Fruit fly (Drosophila melanogaster) whole organism, embryonic: ENCODE results near the gene CG12661.

Source experiments
- CG11695 ChIP-seq: fragments of 200-800 bp; sonication (Bioruptor generic); IDR thresholded peaks from 3 replicates; pipeline ENCODE4 v1.3.6; 2022; ENCODE audit warnings: missing biosample characterization, missing genetic modification characterization
- CG12155 ChIP-seq: fragments of 200-800 bp; sonication (Bioruptor generic); optimal IDR thresholded peaks from 3 replicates; lab custom pipeline; 2016; ENCODE audit warnings: missing biosample characterization, missing genetic modification characterization
- CG13287 ChIP-seq: fragments of 200-800 bp; sonication (Bioruptor generic); IDR thresholded peaks from 2 replicates; pipeline ENCODE4 v1.3.6; 2022; ENCODE audit warnings: missing biosample characterization, missing genetic modification characterization; ENCODE audit not compliant: partially characterized antibody
- CG13296 ChIP-seq: fragments of 200-800 bp; sonication (Bioruptor generic); optimal IDR thresholded peaks from 3 replicates; lab custom pipeline; 2018; ENCODE audit warnings: missing biosample characterization, mild to moderate bottlenecking, missing genetic modification characterization
- CG15479 ChIP-seq: fragments of 200-800 bp; sonication (Bioruptor generic); optimal IDR thresholded peaks from 3 replicates; lab custom pipeline; 2019; ENCODE audit warnings: missing biosample characterization, mild to moderate bottlenecking, missing genetic modification characterization, moderate library complexity
- CG16779 ChIP-seq: fragments of 200-800 bp; sonication (Bioruptor generic); IDR thresholded peaks from 2 replicates; pipeline ENCODE4 v1.3.6; 2022; ENCODE audit warnings: missing biosample characterization, missing genetic modification characterization
- CG16863 ChIP-seq: fragments of 200-800 bp; sonication (Bioruptor generic); optimal IDR thresholded peaks from 3 replicates; lab custom pipeline; 2016; ENCODE audit warnings: missing biosample characterization, missing genetic modification characterization
- CG17328 ChIP-seq: fragments of 200-800 bp; sonication (Bioruptor generic); IDR thresholded peaks from 2 replicates; pipeline ENCODE4 v1.3.6; 2022; ENCODE audit warnings: missing biosample characterization, missing genetic modification characterization
- CG17385 ChIP-seq: fragments of 200-800 bp; sonication (Bioruptor generic); optimal IDR thresholded peaks from 3 replicates; lab custom pipeline; 2018; ENCODE audit warnings: missing biosample characterization, mild to moderate bottlenecking, missing genetic modification characterization
- CG2875 ChIP-seq: fragments of 200-800 bp; sonication (Bioruptor generic); optimal IDR thresholded peaks from 2 replicates; lab custom pipeline; 2017; ENCODE audit warnings: missing biosample characterization, mild to moderate bottlenecking, missing genetic modification characterization, missing genetic modification reagents
- CG30403 ChIP-seq: fragments of 200-800 bp; sonication (Bioruptor generic); optimal IDR thresholded peaks from 3 replicates; lab custom pipeline; 2016; ENCODE audit warnings: missing biosample characterization, missing genetic modification characterization
- CG30431 ChIP-seq: fragments of 200-800 bp; sonication (Bioruptor generic); optimal IDR thresholded peaks from 2 replicates; lab custom pipeline; 2017; ENCODE audit warnings: missing biosample characterization, missing genetic modification characterization
- CG7786 ChIP-seq: fragments of 200-800 bp; sonication (Bioruptor generic); optimal IDR thresholded peaks from 2 replicates; lab custom pipeline; 2016; ENCODE audit warnings: missing biosample characterization, missing genetic modification characterization
- CG7928 ChIP-seq: fragments of 200-800 bp; sonication (Bioruptor generic); optimal IDR thresholded peaks from 2 replicates; lab custom pipeline; 2017; ENCODE audit warnings: missing biosample characterization, mild to moderate bottlenecking, missing genetic modification characterization
- CG8359 ChIP-seq: fragments of 200-800 bp; sonication (Bioruptor generic); optimal IDR thresholded peaks from 2 replicates; lab custom pipeline; 2017; ENCODE audit warnings: missing biosample characterization, mild to moderate bottlenecking, missing genetic modification characterization, borderline replicate concordance
- CG8388 ChIP-seq: fragments of 200-800 bp; sonication (Bioruptor generic); optimal IDR thresholded peaks from 2 replicates; lab custom pipeline; 2019; ENCODE audit warnings: missing biosample characterization, mild to moderate bottlenecking, missing genetic modification characterization, moderate library complexity
- CG9215 ChIP-seq: fragments of 200-800 bp; sonication (Bioruptor generic); IDR thresholded peaks from 2 replicates; pipeline ENCODE4 v1.3.6; 2022; ENCODE audit warnings: missing biosample characterization, missing genetic modification characterization
- CG9437 ChIP-seq: fragments of 200-800 bp; sonication (Bioruptor generic); optimal IDR thresholded peaks from 2 replicates; lab custom pipeline; 2018; ENCODE audit warnings: missing biosample characterization, mild to moderate bottlenecking, missing genetic modification characterization
- CrebB ChIP-seq: fragments of 200-800 bp; sonication (Bioruptor generic); optimal IDR thresholded peaks from 3 replicates; lab custom pipeline; 2018; ENCODE audit warnings: missing biosample characterization, mild to moderate bottlenecking, missing genetic modification characterization
- Dad ChIP-seq: fragments of 200-800 bp; sonication (Bioruptor generic); optimal IDR thresholded peaks from 3 replicates; lab custom pipeline; 2016; ENCODE audit warnings: missing biosample characterization, missing genetic modification characterization
- Dll ChIP-seq: fragments of 200-800 bp; sonication (Bioruptor generic); IDR thresholded peaks from 4 replicates; pipeline ENCODE4 v1.3.6; 2022; ENCODE audit warnings: missing biosample characterization, missing genetic modification characterization; ENCODE audit not compliant: partially characterized antibody
- E2f1 ChIP-seq: fragments of 200-800 bp; sonication (Bioruptor generic); IDR thresholded peaks from 2 replicates; pipeline ENCODE4 v1.3.6; 2022; ENCODE audit warnings: missing biosample characterization, missing genetic modification characterization
- Eip74EF ChIP-seq, 2 experiments: fragments of 200-800 bp in 1 of 2; fragments of >200 bp in 1 of 2; sonication (Bioruptor generic) in 1 of 2; optimal IDR thresholded peaks; 2 replicates each; lab custom pipeline; 2017 to 2019; ENCODE audit warnings: missing biosample characterization in 2 of 2, missing genetic modification characterization in 2 of 2, mild to moderate bottlenecking in 1 of 2, moderate library complexity in 1 of 2
- Gsc ChIP-seq: fragments of 200-800 bp; sonication (Bioruptor generic); IDR thresholded peaks from 2 replicates; pipeline ENCODE4 v1.3.6; 2022; ENCODE audit warnings: missing biosample characterization, missing genetic modification characterization
- HLH54F ChIP-seq: fragments of 200-800 bp; sonication (Bioruptor generic); optimal IDR thresholded peaks from 3 replicates; lab custom pipeline; 2016; ENCODE audit warnings: missing biosample characterization, missing genetic modification characterization
- HmgD ChIP-seq: fragments of 200-800 bp; sonication (Bioruptor generic); optimal IDR thresholded peaks from 3 replicates; lab custom pipeline; 2016; ENCODE audit warnings: missing biosample characterization, missing genetic modification characterization
- Hr51 ChIP-seq, 2 experiments: fragments of 200-800 bp; sonication (Bioruptor generic); optimal IDR thresholded peaks; 2 replicates in 1 of 2; 3 replicates in 1 of 2; lab custom pipeline; 2016 to 2018; ENCODE audit warnings: missing biosample characterization in 2 of 2, missing genetic modification characterization in 2 of 2, mild to moderate bottlenecking in 1 of 2, moderate library complexity in 1 of 2
- Meics ChIP-seq: fragments of 200-800 bp; sonication (Bioruptor generic); optimal IDR thresholded peaks from 2 replicates; lab custom pipeline; 2017; ENCODE audit warnings: missing biosample characterization, mild to moderate bottlenecking, missing genetic modification characterization
- Ptx1 ChIP-seq: fragments of 200-800 bp; sonication (Bioruptor generic); IDR thresholded peaks from 2 replicates; pipeline ENCODE4 v1.3.6; 2022; ENCODE audit warnings: missing biosample characterization, missing genetic modification characterization
- ab ChIP-seq: fragments of 200-800 bp; sonication (Bioruptor generic); optimal IDR thresholded peaks from 2 replicates; lab custom pipeline; 2016; ENCODE audit warnings: missing biosample characterization, missing genetic modification characterization
- bab2 ChIP-seq: fragments of 200-800 bp; sonication (Bioruptor generic); optimal IDR thresholded peaks from 2 replicates; lab custom pipeline; 2016; ENCODE audit warnings: missing biosample characterization, missing genetic modification characterization
- bowl ChIP-seq: fragments of 200-800 bp; sonication (Bioruptor generic); IDR thresholded peaks from 2 replicates; pipeline ENCODE4 v1.3.6; 2022; ENCODE audit warnings: missing biosample characterization, missing genetic modification characterization
- crc ChIP-seq: fragments of 200-800 bp; sonication (Bioruptor generic); optimal IDR thresholded peaks from 2 replicates; lab custom pipeline; 2016; ENCODE audit warnings: missing biosample characterization, missing genetic modification characterization
- dati ChIP-seq: fragments of 200-800 bp; sonication (Bioruptor generic); IDR thresholded peaks from 2 replicates; pipeline ENCODE4 v1.3.6; 2022; ENCODE audit warnings: missing biosample characterization, missing genetic modification characterization
- disco-r ChIP-seq: fragments of 200-800 bp; sonication (Bioruptor generic); optimal IDR thresholded peaks from 2 replicates; lab custom pipeline; 2016; ENCODE audit warnings: missing biosample characterization, missing genetic modification characterization
- gsb-n ChIP-seq: fragments of 200-800 bp; sonication (Bioruptor generic); optimal IDR thresholded peaks from 3 replicates; lab custom pipeline; 2018; ENCODE audit warnings: missing biosample characterization, mild to moderate bottlenecking, missing genetic modification characterization
- hb ChIP-seq: fragments of 200-800 bp; sonication (Bioruptor generic); IDR thresholded peaks from 3 replicates; pipeline ENCODE4 v1.3.6; 2022; ENCODE audit warnings: missing biosample characterization, missing genetic modification characterization; ENCODE audit not compliant: partially characterized antibody
- her ChIP-seq: fragments of 200-800 bp; sonication (Bioruptor generic); optimal IDR thresholded peaks from 2 replicates; lab custom pipeline; 2016; ENCODE audit warnings: missing biosample characterization, missing genetic modification characterization
- kni ChIP-seq: fragments of 200-800 bp; sonication (Bioruptor generic); optimal IDR thresholded peaks from 3 replicates; lab custom pipeline; 2017; ENCODE audit warnings: mild to moderate bottlenecking, missing biosample characterization, missing genetic modification reagents, missing genetic modification characterization
- lbe ChIP-seq: fragments of 200-800 bp; sonication (Bioruptor generic); optimal IDR thresholded peaks from 2 replicates; lab custom pipeline; 2016; ENCODE audit warnings: missing biosample characterization, mild to moderate bottlenecking, missing genetic modification characterization
- lov ChIP-seq, 2 experiments: fragments of 200-800 bp in 1 of 2; fragments of >200 bp in 1 of 2; sonication (Bioruptor generic) in 1 of 2; IDR thresholded peaks in 1 of 2; optimal IDR thresholded peaks in 1 of 2; 2 replicates in 1 of 2; 3 replicates in 1 of 2; pipeline versions ENCODE4 v1.3.6 to Lab custom; 2017 to 2022; ENCODE audit warnings: missing biosample characterization in 1 of 2, missing genetic modification characterization in 1 of 2
- luna ChIP-seq: fragments of 200-800 bp; sonication (Bioruptor generic); optimal IDR thresholded peaks from 2 replicates; lab custom pipeline; 2016; ENCODE audit warnings: missing biosample characterization, missing genetic modification characterization
- pita ChIP-seq: fragments of 200-800 bp; sonication (Bioruptor generic); optimal IDR thresholded peaks from 2 replicates; lab custom pipeline; 2017; ENCODE audit warnings: missing biosample characterization, mild to moderate bottlenecking, missing genetic modification characterization
- pzg ChIP-seq: fragments of 200-800 bp; sonication (Bioruptor generic); optimal IDR thresholded peaks from 3 replicates; lab custom pipeline; 2018; ENCODE audit warnings: missing biosample characterization, mild to moderate bottlenecking, missing genetic modification characterization, moderate library complexity
- salm ChIP-seq: fragments of 200-800 bp; sonication (Bioruptor generic); optimal IDR thresholded peaks from 2 replicates; lab custom pipeline; 2018; ENCODE audit warnings: missing biosample characterization, mild to moderate bottlenecking, missing genetic modification characterization
- toy ChIP-seq: fragments of 200-800 bp; sonication (Bioruptor generic); IDR thresholded peaks from 2 replicates; pipeline ENCODE4 v1.3.6; 2022; ENCODE audit warnings: missing biosample characterization, missing genetic modification characterization
- tx ChIP-seq: fragments of 200-800 bp; sonication (Bioruptor generic); optimal IDR thresholded peaks from 2 replicates; lab custom pipeline; 2016; ENCODE audit warnings: missing biosample characterization, missing genetic modification characterization
- unpg ChIP-seq: fragments of 200-800 bp; sonication (Bioruptor generic); optimal IDR thresholded peaks from 3 replicates; lab custom pipeline; 2018; ENCODE audit warnings: missing biosample characterization, mild to moderate bottlenecking, missing genetic modification characterization, moderate library complexity
- yki ChIP-seq: fragments of >200 bp; optimal IDR thresholded peaks from 3 replicates; lab custom pipeline; 2018

Gene CG12661

dm6 chrX:8897859-8898427 is 25.5 kb downstream of the CG12661 start, which contains the start of gene Moe (continued):
- TF ChIP-seq crc (GFP tag; lab: Kevin White, UChicago) = no peak
- peak; percentile 84 for TF ChIP-seq CG13287 (GFP tag; lab: Robert Waterston, UW)
- TF ChIP-seq dati (GFP tag; lab: Robert Waterston, UW) = no peak
- no peak for TF ChIP-seq toy (GFP tag; lab: Robert Waterston, UW)
- TF ChIP-seq CG7928 (GFP tag; lab: Kevin White, UChicago) = no peak
- peak; percentile 64 for TF ChIP-seq bab2 (GFP tag; lab: Kevin White, UChicago)
- TF ChIP-seq hb (GFP tag; lab: Robert Waterston, UW) = 0 out of 3 replicates have a peak, but pooled peaks have one; percentile 41
- peak; percentile 56 for TF ChIP-seq CG12155 (GFP tag; lab: Kevin White, UChicago)
- peak; percentile 16 for TF ChIP-seq Meics (GFP tag; lab: Kevin White, UChicago)
- TF ChIP-seq bowl = no peak
- peak; percentile 45 for TF ChIP-seq HmgD (GFP tag; lab: Kevin White, UChicago)
- TF ChIP-seq CrebB = no peak
- TF ChIP-seq Dad (GFP tag; lab: Kevin White, UChicago) = peak; percentile 17
- peak; percentile 86 for TF ChIP-seq Dll
- TF ChIP-seq lbe (GFP tag; lab: Kevin White, UChicago) = no peak
- no peak for TF ChIP-seq lov (optimal IDR thresholded peaks at IDR 0.05; lab: Kevin White, UChicago)
- no peak for TF ChIP-seq lov (GFP tag; IDR thresholded peaks at IDR 0.05; lab: Robert Waterston, UW)
- no peak for TF ChIP-seq salm (tag; lab: Kevin White, UChicago)
- TF ChIP-seq CG16779 = no peak
- TF ChIP-seq CG7786 = peak; percentile 44
- peak; percentile 68 for TF ChIP-seq HLH54F (GFP tag; lab: Kevin White, UChicago)
- TF ChIP-seq CG17328 = peak; percentile 22; the same call in 1 of the 2 replicates
- TF ChIP-seq Gsc (GFP tag; lab: Robert Waterston, UW) = no peak
- TF ChIP-seq Hr51 (GFP tag; optimal IDR thresholded peaks at IDR 0.05; lab: Kevin White, UChicago) = peak in 1 of 2 experiments; percentile 39
- peak; percentile 49 for TF ChIP-seq luna
- TF ChIP-seq yki (lab: Kevin White, UChicago) = no peak
- no peak for TF ChIP-seq CG8359
- no peak for TF ChIP-seq CG2875
- TF ChIP-seq CG16863 (GFP tag; lab: Kevin White, UChicago) = peak; percentile 3
- TF ChIP-seq CG30431 (GFP tag; lab: Kevin White, UChicago) = no peak
- no peak for TF ChIP-seq CG17385 (GFP tag; lab: Kevin White, UChicago)
- TF ChIP-seq Ptx1 (GFP tag; lab: Robert Waterston, UW) = peak; percentile 45; the same call in 1 of the 2 replicates
- no peak for TF ChIP-seq kni
- TF ChIP-seq CG15479 (GFP tag; lab: Kevin White, UChicago) = peak; percentile 6
- TF ChIP-seq disco-r (GFP tag; lab: Kevin White, UChicago) = no peak
- TF ChIP-seq CG13296 (GFP tag; lab: Kevin White, UChicago) = no peak
- TF ChIP-seq CG9215 (GFP tag; lab: Robert Waterston, UW) = 0 out of 2 replicates have a peak, but pooled peaks have one; percentile 13
- 0 out of 2 replicates have a peak, but pooled peaks have one; percentile 12 for TF ChIP-seq E2f1 (GFP tag; lab: Robert Waterston, UW)
- TF ChIP-seq CG8388 (GFP tag; lab: Kevin White, UChicago) = no peak
- TF ChIP-seq unpg = no peak
- no peak for TF ChIP-seq ab (GFP tag; lab: Kevin White, UChicago)
- no peak for TF ChIP-seq Eip74EF (GFP tag; optimal IDR thresholded peaks at IDR 0.05; lab: Kevin White, UChicago)
- peak; percentile 71 for TF ChIP-seq CG30403 (GFP tag; lab: Kevin White, UChicago)
- no peak for TF ChIP-seq CG9437
- peak; percentile 72 for TF ChIP-seq pzg (GFP tag; lab: Kevin White, UChicago)
- TF ChIP-seq gsb-n = no peak
- peak; percentile 51 for TF ChIP-seq her (GFP tag; lab: Kevin White, UChicago)
- TF ChIP-seq CG11695 (GFP tag; lab: Robert Waterston, UW) = no peak
- peak; percentile 55 for TF ChIP-seq tx (GFP tag; lab: Kevin White, UChicago)
- no peak for TF ChIP-seq pita (GFP tag; lab: Kevin White, UChicago)
